Fruit fly (Drosophila melanogaster) S2 (cell line): ENCODE data around the gene eIF4E4.

Experiments
- CG8478 ChIP-seq: fragments of >200 bp; optimal IDR thresholded peaks from 2 replicates; lab custom pipeline; 2018
- CTCF ChIP-seq, 2 experiments: fragments of >200 bp; optimal IDR thresholded peaks; 2 replicates each; lab custom pipeline; 2018

DNA sequence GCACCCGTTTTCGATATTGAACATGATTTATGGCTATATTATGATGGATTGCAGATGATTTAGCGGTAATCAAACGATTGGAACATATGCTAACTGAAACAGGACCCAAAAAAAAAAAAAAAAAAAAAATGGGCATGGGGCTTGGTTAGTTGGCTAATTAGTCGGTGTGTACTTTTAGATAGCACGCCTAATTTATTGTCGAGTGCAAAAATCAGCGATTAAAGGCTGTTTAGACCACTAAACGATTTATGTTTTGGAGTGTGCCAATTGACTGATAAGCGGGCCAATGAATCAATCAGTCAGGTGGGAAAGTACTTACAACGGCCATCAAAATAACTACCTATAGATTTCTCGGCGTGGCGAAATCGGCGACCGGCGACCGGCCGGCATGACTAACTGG is 50.3 kb downstream of the eIF4E4 start:
- TF ChIP-seq CTCF (optimal IDR thresholded peaks at IDR 0.05; lab: Kevin White, UChicago) (no peak), CG8478 (lab: Kevin White, UChicago) (no peak)
